Worm (Caenorhabditis elegans): ENCODE measurements around the gene ilys-5.

- no peak for TF ChIP-seq ama-1 (optimal IDR thresholded peaks at IDR 0.05)
- no peak for TF ChIP-seq nhr-237 (tag; optimal IDR thresholded peaks at IDR 0.05)
- TF ChIP-seq crh-2 (tag; optimal IDR thresholded peaks at IDR 0.05) = no peak
Measured at ce11 chrX:6583385-6583784, 46.7 kb upstream of the ilys-5 start.
